Fruit fly (Drosophila melanogaster): ENCODE results near the gene mRpL9.

DNA sequence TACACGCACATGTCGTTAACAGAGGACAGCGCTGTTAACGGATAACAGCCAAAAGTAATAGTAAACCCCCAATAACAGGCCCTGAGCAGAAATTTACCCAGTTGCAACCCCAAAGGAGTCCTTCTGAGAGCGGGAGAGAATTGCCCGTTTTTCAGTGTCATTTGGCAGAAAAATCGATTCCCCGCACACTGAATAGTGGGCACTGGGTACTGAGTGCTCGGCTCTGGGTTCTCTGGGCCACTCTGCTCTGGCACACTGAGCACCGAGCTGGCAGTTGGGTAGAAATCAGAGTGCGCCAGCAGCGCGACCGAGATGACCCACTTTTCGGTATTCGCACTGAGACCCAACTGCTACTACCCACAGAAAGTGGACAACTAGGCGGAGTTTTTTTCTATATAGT, 43.9 kb downstream of the mRpL9 start, which contains the start of gene Rbp:
- no peak for TF ChIP-seq CTCF (optimal IDR thresholded peaks at IDR 0.05)
- TF ChIP-seq CG8478 (optimal IDR thresholded peaks at IDR 0.05) = no peak
